Fruit fly (Drosophila melanogaster): ENCODE data around the gene CG14879.

The CG14879 gene

dm6 chr3R:16341817-16342374 lies 7.1 kb downstream of the CG14879 start, which contains the start of the genes SF2 and pad (continued):
- TF ChIP-seq CG11696 (GFP tag; IDR thresholded peaks at IDR 0.05), result no peak
- no peak for TF ChIP-seq gt (GFP tag; IDR thresholded peaks at IDR 0.05)
- TF ChIP-seq knrl (GFP tag; IDR thresholded peaks at IDR 0.05; ENCODE audit: partially characterized antibody), result peak; percentile 98
- TF ChIP-seq CG34224 (GFP tag; IDR thresholded peaks at IDR 0.05; ENCODE audit: partially characterized antibody), result peak; percentile 92
- TF ChIP-seq Gsc (GFP tag; IDR thresholded peaks at IDR 0.05), result no peak
- peak; percentile 70 for TF ChIP-seq Fer2 (tag; optimal IDR thresholded peaks at IDR 0.05)
- no peak for TF ChIP-seq TFAM (GFP tag; optimal IDR thresholded peaks at IDR 0.05)
- TF ChIP-seq p53 (GFP tag; optimal IDR thresholded peaks at IDR 0.05), result peak; percentile 64
- peak; percentile 75 for TF ChIP-seq CG13296 (GFP tag; optimal IDR thresholded peaks at IDR 0.05)
- peak; percentile 69 for TF ChIP-seq dmrt99B (tag; optimal IDR thresholded peaks at IDR 0.05)
- TF ChIP-seq row (GFP tag; IDR thresholded peaks at IDR 0.05), result peak; percentile 97
- TF ChIP-seq Lhr (GFP tag; optimal IDR thresholded peaks at IDR 0.05), result peak; percentile 52
- TF ChIP-seq vvl (GFP tag; IDR thresholded peaks at IDR 0.05), result peak; percentile 36; the same call in 1 of the 2 replicates
- no peak for TF ChIP-seq CG8359 (GFP tag; optimal IDR thresholded peaks at IDR 0.05; ENCODE audit: borderline replicate concordance)
- no peak for TF ChIP-seq Dfd (GFP tag; optimal IDR thresholded peaks at IDR 0.05)
- TF ChIP-seq az2 (GFP tag; optimal IDR thresholded peaks at IDR 0.05), result peak; percentile 76
- peak; percentile 18 for TF ChIP-seq mirr (GFP tag; optimal IDR thresholded peaks at IDR 0.05)
- peak; percentile 55 for TF ChIP-seq Usf (GFP tag; optimal IDR thresholded peaks at IDR 0.05)
- TF ChIP-seq CG14965 (GFP tag; optimal IDR thresholded peaks at IDR 0.05; ENCODE audit: borderline replicate concordance), result no peak
- no peak for TF ChIP-seq CG10565 (GFP tag; optimal IDR thresholded peaks at IDR 0.05)
- TF ChIP-seq sna (GFP tag; IDR thresholded peaks at IDR 0.05; ENCODE audit: partially characterized antibody), result peak; percentile 97
- TF ChIP-seq CG7372 (GFP tag; IDR thresholded peaks at IDR 0.05), result peak; percentile 80
- TF ChIP-seq Bgb (GFP tag; IDR thresholded peaks at IDR 0.05; ENCODE audit: partially characterized antibody), result peak; percentile 90
- peak; percentile 86 for TF ChIP-seq pho (GFP tag; optimal IDR thresholded peaks at IDR 0.05)
- TF ChIP-seq Nf-YB (GFP tag; optimal IDR thresholded peaks at IDR 0.05), result peak; percentile 22
- TF ChIP-seq unpg (GFP tag; optimal IDR thresholded peaks at IDR 0.05), result peak; percentile 52
- TF ChIP-seq Atf6 (GFP tag; IDR thresholded peaks at IDR 0.05), result peak; percentile 60; the same call in 1 of the 2 replicates
- no peak for TF ChIP-seq CG6175 (GFP tag; IDR thresholded peaks at IDR 0.05)
- TF ChIP-seq Meics (GFP tag; optimal IDR thresholded peaks at IDR 0.05), result peak; percentile 76
- TF ChIP-seq CG11247 (GFP tag; IDR thresholded peaks at IDR 0.05), result peak; percentile 64; the same call in 1 of the 2 replicates
- TF ChIP-seq tup (GFP tag; optimal IDR thresholded peaks at IDR 0.05), result peak; percentile 12
- peak; percentile 84 for TF ChIP-seq Abd-B (GFP tag; optimal IDR thresholded peaks at IDR 0.05)
- TF ChIP-seq CG13123 (GFP tag; optimal IDR thresholded peaks at IDR 0.05), result peak; percentile 60
- TF ChIP-seq seq (GFP tag; IDR thresholded peaks at IDR 0.05), result no peak
- peak; percentile 51; the same call in 2 of the 3 replicates for TF ChIP-seq H15 (GFP tag; IDR thresholded peaks at IDR 0.05)
- TF ChIP-seq Ets65A (GFP tag), result peak; percentile 96
- peak; percentile 87 for TF ChIP-seq HLH54F (GFP tag; optimal IDR thresholded peaks at IDR 0.05)
- TF ChIP-seq Kr (GFP tag; optimal IDR thresholded peaks at IDR 0.05), result no peak
- TF ChIP-seq tna (GFP tag; IDR thresholded peaks at IDR 0.05; ENCODE audit: partially characterized antibody), result peak; percentile 84; the same call in 1 of the 2 replicates
- TF ChIP-seq amos (GFP tag; IDR thresholded peaks at IDR 0.05; ENCODE audit: partially characterized antibody), result peak; percentile 88
- TF ChIP-seq CG12659 (GFP tag; optimal IDR thresholded peaks at IDR 0.05), result peak; percentile 95
- TF ChIP-seq CG31224 (GFP tag; IDR thresholded peaks at IDR 0.05), result peak; percentile 45
- TF ChIP-seq otp (GFP tag; IDR thresholded peaks at IDR 0.05), result no peak; the same call in 2 of the 3 replicates
- TF ChIP-seq Hmr (GFP tag; optimal IDR thresholded peaks at IDR 0.05), result peak; percentile 79
- peak; percentile 83 for TF ChIP-seq gfzf (GFP tag; optimal IDR thresholded peaks at IDR 0.05)
- TF ChIP-seq CG18262 (tag; optimal IDR thresholded peaks at IDR 0.05), result peak; percentile 78
- peak; percentile 69 for TF ChIP-seq CG12299 (tag; optimal IDR thresholded peaks at IDR 0.05)
- TF ChIP-seq CG10321 (GFP tag; IDR thresholded peaks at IDR 0.05), result no peak
- TF ChIP-seq CG30431 (GFP tag; optimal IDR thresholded peaks at IDR 0.05), result peak; percentile 2
